Worm (Caenorhabditis elegans): Measurements from ENCODE around the gene C17G10.1.

Gene C17G10.1

ce11 chrII:5599326-5600044 is 3.1 kb downstream of the C17G10.1 start, which contains the start of gene C17G10.10 (continued):
- TF ChIP-seq K12H6.12 (tag; optimal IDR thresholded peaks at IDR 0.05) (no peak), F39B2.1 (GFP tag; IDR thresholded peaks at IDR 0.05) (0 out of 2 replicates have a peak, but pooled peaks have one; percentile 37), lin-26 (GFP tag; IDR thresholded peaks at IDR 0.05) (no peak), ceh-40 (GFP tag; IDR thresholded peaks at IDR 0.05) (no peak), ets-4 (GFP tag; optimal IDR thresholded peaks at IDR 0.05) (no peak), zim-3 (tag; optimal IDR thresholded peaks at IDR 0.05) (peak; percentile 8), ZK185.1 (tag; optimal IDR thresholded peaks at IDR 0.05; ENCODE audit: poor library complexity, severe bottlenecking) (peak; percentile 76), F57C9.4 (tag; optimal IDR thresholded peaks at IDR 0.05) (no peak), xnd-1 (tag; optimal IDR thresholded peaks at IDR 0.05) (peak; percentile 57), bed-1 (GFP tag; IDR thresholded peaks at IDR 0.05) (no peak), madf-6 (GFP tag; IDR thresholded peaks at IDR 0.05) (peak; percentile 81), pha-4 (tag; optimal IDR thresholded peaks at IDR 0.05) (no peak), Y67H2A.10 (GFP tag; conservative IDR thresholded peaks at IDR 0.05) (no peak), chd-7 (tag; optimal IDR thresholded peaks at IDR 0.05) (no peak), ceh-58 (GFP tag; IDR thresholded peaks at IDR 0.05) (no peak), ztf-22 (GFP tag; optimal IDR thresholded peaks at IDR 0.05) (no peak), bed-2 (GFP tag; IDR thresholded peaks at IDR 0.05) (no peak), cebp-1 (GFP tag; IDR thresholded peaks at IDR 0.05) (no peak), cebp-1 (tag; optimal IDR thresholded peaks at IDR 0.05) (no peak), lag-1 (GFP tag; IDR thresholded peaks at IDR 0.05) (no peak), nhr-27 (tag; optimal IDR thresholded peaks at IDR 0.05) (no peak), egl-18 (GFP tag; IDR thresholded peaks at IDR 0.05) (no peak), unc-130 (GFP tag; optimal IDR thresholded peaks at IDR 0.05) (no peak), efl-1 (GFP tag; optimal IDR thresholded peaks at IDR 0.05) (peak; percentile 21), attf-5 (GFP tag; optimal IDR thresholded peaks at IDR 0.05) (no peak), snpc-4 (GFP tag; optimal IDR thresholded peaks at IDR 0.05) (peak; percentile 97), snpc-4 (tag; optimal IDR thresholded peaks at IDR 0.05) (peak; percentile 98 to 99 (median 98)), mes-4 (tag; optimal IDR thresholded peaks at IDR 0.05) (no peak), D2030.7 (GFP tag; IDR thresholded peaks at IDR 0.05) (peak; percentile 82), ztf-26 (tag; optimal IDR thresholded peaks at IDR 0.05) (peak; percentile 21), F37B4.10 (GFP tag; IDR thresholded peaks at IDR 0.05) (no peak), nhr-120 (GFP tag; IDR thresholded peaks at IDR 0.05) (no peak), cebp-2 (GFP tag; IDR thresholded peaks at IDR 0.05) (no peak), Y56A3A.18 (GFP tag; IDR thresholded peaks at IDR 0.05) (no peak), ztf-6 (GFP tag; IDR thresholded peaks at IDR 0.05) (no peak), nhr-90 (tag; optimal IDR thresholded peaks at IDR 0.05) (no peak), snpc-3.4 (tag; optimal IDR thresholded peaks at IDR 0.05) (peak; percentile 97), ztf-28 (GFP tag; IDR thresholded peaks at IDR 0.05) (no peak), zfh-2 (GFP tag; conservative IDR thresholded peaks at IDR 0.05) (no peak), tbp1 (GFP tag; optimal IDR thresholded peaks at IDR 0.05) (peak; percentile 77), T07F8.4 (tag; optimal IDR thresholded peaks at IDR 0.05) (no peak), pbrm-1 (GFP tag; IDR thresholded peaks at IDR 0.05) (peak; percentile 89), ekl-4 (GFP tag; IDR thresholded peaks at IDR 0.05) (peak; percentile 73; the same call in 1 of the 2 replicates), F49E8.2 (tag; optimal IDR thresholded peaks at IDR 0.05; ENCODE audit: insufficient read depth) (peak; percentile 88), let-607 (tag; optimal IDR thresholded peaks at IDR 0.05) (peak; percentile 19 to 37), lir-1 (GFP tag; conservative IDR thresholded peaks at IDR 0.05) (no peak), tbx-9 (tag; optimal IDR thresholded peaks at IDR 0.05; ENCODE audit: borderline replicate concordance) (no peak), athp-1 (tag; optimal IDR thresholded peaks at IDR 0.05) (no peak)

Data from whole organism, young adult.